Worm (Caenorhabditis elegans) whole organism, late embryonic: ENCODE data around the gene pak-1.

Source experiments
- K09A11.1 ChIP-seq: sonication (generic microtip); optimal IDR thresholded peaks from 2 replicates; lab custom pipeline; 2017; ENCODE audit warnings: antibody characterized with exemption, mild to moderate bottlenecking, missing genetic modification characterization, missing compliant biosample characterization; ENCODE audit not compliant: insufficient read depth
- ahr-1 ChIP-seq: sonication (generic microtip); optimal IDR thresholded peaks from 2 replicates; lab custom pipeline; 2016; ENCODE audit warnings: missing genetic modification characterization, missing compliant biosample characterization
- ama-1 ChIP-seq: fragments of 150-350 bp; optimal IDR thresholded peaks from 2 replicates; lab custom pipeline; 2014
- ceh-14 ChIP-seq: sonication (generic microtip); optimal IDR thresholded peaks from 2 replicates; lab custom pipeline; 2016; ENCODE audit warnings: missing genotype, missing genetic modification characterization, missing compliant biosample characterization
- ceh-18 ChIP-seq: sonication (generic microtip); optimal IDR thresholded peaks from 2 replicates; lab custom pipeline; 2016; ENCODE audit warnings: missing genetic modification characterization, missing compliant biosample characterization
- ceh-22 ChIP-seq: sonication (generic microtip); optimal IDR thresholded peaks from 2 replicates; lab custom pipeline; 2017; ENCODE audit warnings: missing biosample characterization, missing genetic modification characterization
- ceh-24 ChIP-seq: sonication (generic microtip); optimal IDR thresholded peaks from 2 replicates; lab custom pipeline; 2016; ENCODE audit warnings: mild to moderate bottlenecking, missing genetic modification characterization, missing compliant biosample characterization
- ceh-31 ChIP-seq: sonication (generic microtip); optimal IDR thresholded peaks from 2 replicates; lab custom pipeline; 2016; ENCODE audit warnings: missing genetic modification characterization, missing compliant biosample characterization
- ceh-34 ChIP-seq: sonication (generic microtip); optimal IDR thresholded peaks from 2 replicates; lab custom pipeline; 2016; ENCODE audit warnings: mild to moderate bottlenecking, missing genetic modification characterization, missing compliant biosample characterization
- ceh-45 ChIP-seq: fragments of 200-800 bp; sonication (Bioruptor generic); IDR thresholded peaks from 2 replicates; pipeline ENCODE4 v1.3.6; 2022; ENCODE audit warnings: missing genetic modification reagents, missing genetic modification characterization, missing compliant biosample characterization
- ceh-6 ChIP-seq: fragments of 200-800 bp; sonication (Bioruptor generic); optimal IDR thresholded peaks from 2 replicates; lab custom pipeline; 2018; ENCODE audit warnings: mild to moderate bottlenecking, missing genetic modification characterization, missing compliant biosample characterization
- che-1 ChIP-seq: sonication (generic microtip); optimal IDR thresholded peaks from 2 replicates; lab custom pipeline; 2016; ENCODE audit warnings: mild to moderate bottlenecking, missing genetic modification characterization, missing compliant biosample characterization
- dmd-4 ChIP-seq: sonication (generic microtip); optimal IDR thresholded peaks from 2 replicates; lab custom pipeline; 2016; ENCODE audit warnings: borderline replicate concordance, missing genetic modification characterization, missing compliant biosample characterization
- elt-2 ChIP-seq: sonication (generic microtip); optimal IDR thresholded peaks from 2 replicates; lab custom pipeline; 2016; ENCODE audit warnings: missing genetic modification reagents, missing genetic modification characterization, missing compliant biosample characterization
- elt-4 ChIP-seq: sonication (generic microtip); optimal IDR thresholded peaks from 2 replicates; lab custom pipeline; 2016; ENCODE audit warnings: missing genetic modification characterization, missing compliant biosample characterization
- eyg-1 ChIP-seq: sonication (generic microtip); optimal IDR thresholded peaks from 2 replicates; lab custom pipeline; 2016; ENCODE audit warnings: missing genotype, missing genetic modification characterization, missing compliant biosample characterization
- fkh-6 ChIP-seq: sonication (generic microtip); optimal IDR thresholded peaks from 2 replicates; lab custom pipeline; 2016; ENCODE audit warnings: missing genetic modification characterization, missing compliant biosample characterization
- gmeb-2 ChIP-seq: sonication (generic microtip); optimal IDR thresholded peaks from 2 replicates; lab custom pipeline; 2016; ENCODE audit warnings: missing genetic modification characterization, inconsistent platforms, missing compliant biosample characterization
- hlh-6 ChIP-seq: sonication (generic microtip); optimal IDR thresholded peaks from 2 replicates; lab custom pipeline; 2016; ENCODE audit warnings: missing genotype, missing genetic modification characterization, missing compliant biosample characterization
- lim-6 ChIP-seq: sonication (generic microtip); optimal IDR thresholded peaks from 2 replicates; lab custom pipeline; 2016; ENCODE audit warnings: missing genetic modification characterization, missing compliant biosample characterization
- nfya-1 ChIP-seq: sonication (generic microtip); optimal IDR thresholded peaks from 2 replicates; lab custom pipeline; 2017; ENCODE audit warnings: missing genetic modification characterization, mild to moderate bottlenecking, missing compliant biosample characterization, antibody characterized with exemption, moderate library complexity
- nhr-232 ChIP-seq: sonication (generic microtip); optimal IDR thresholded peaks from 2 replicates; lab custom pipeline; 2016; ENCODE audit warnings: missing genetic modification characterization, missing compliant biosample characterization
- odd-2 ChIP-seq: sonication (generic microtip); optimal IDR thresholded peaks from 2 replicates; lab custom pipeline; 2017; ENCODE audit warnings: antibody characterized with exemption, mild to moderate bottlenecking, missing genetic modification characterization, missing compliant biosample characterization
- pag-3 ChIP-seq: sonication (generic microtip); optimal IDR thresholded peaks from 2 replicates; lab custom pipeline; 2016; ENCODE audit warnings: missing compliant biosample characterization, missing genetic modification characterization, borderline replicate concordance
- pat-9 ChIP-seq: fragments of 200-800 bp; sonication (Bioruptor generic); optimal IDR thresholded peaks from 2 replicates; lab custom pipeline; 2018; ENCODE audit warnings: mild to moderate bottlenecking, missing genetic modification characterization, moderate library complexity, missing compliant biosample characterization
- pax-1 ChIP-seq: fragments of 150-350 bp; optimal IDR thresholded peaks from 2 replicates; lab custom pipeline; 2014; ENCODE audit warnings: missing biosample characterization, missing genetic modification characterization
- pqm-1 ChIP-seq: sonication (generic microtip); optimal IDR thresholded peaks from 2 replicates; lab custom pipeline; 2016; ENCODE audit warnings: missing genetic modification characterization, missing compliant biosample characterization
- ref-2 ChIP-seq: sonication (generic microtip); optimal IDR thresholded peaks from 2 replicates; lab custom pipeline; 2016; ENCODE audit warnings: missing genetic modification characterization, missing compliant biosample characterization
- rnt-1 ChIP-seq: sonication (generic microtip); optimal IDR thresholded peaks from 2 replicates; lab custom pipeline; 2016; ENCODE audit warnings: missing genetic modification characterization, missing compliant biosample characterization
- sox-2 ChIP-seq: fragments of 200-800 bp; sonication (Bioruptor generic); IDR thresholded peaks from 2 replicates; pipeline ENCODE4 v1.3.6; 2022; ENCODE audit warnings: missing genetic modification reagents, missing genetic modification characterization, missing compliant biosample characterization
- sox-4 ChIP-seq: sonication (generic microtip); optimal IDR thresholded peaks from 2 replicates; lab custom pipeline; 2017; ENCODE audit warnings: mild to moderate bottlenecking, missing genetic modification characterization, inconsistent platforms, missing compliant biosample characterization
- syd-9 ChIP-seq: sonication (generic microtip); optimal IDR thresholded peaks from 2 replicates; lab custom pipeline; 2016; ENCODE audit warnings: mild to moderate bottlenecking, missing genetic modification characterization, moderate library complexity, missing compliant biosample characterization
- tbx-2 ChIP-seq: sonication (generic microtip); optimal IDR thresholded peaks from 2 replicates; lab custom pipeline; 2016; ENCODE audit warnings: missing genetic modification characterization, missing compliant biosample characterization
- tbx-7 ChIP-seq: sonication (generic microtip); optimal IDR thresholded peaks from 2 replicates; lab custom pipeline; 2016; ENCODE audit warnings: missing genotype, missing genetic modification characterization, missing compliant biosample characterization
- ttx-3 ChIP-seq: sonication (generic microtip); optimal IDR thresholded peaks from 2 replicates; lab custom pipeline; 2016; ENCODE audit warnings: missing genetic modification reagents, missing genetic modification characterization, missing compliant biosample characterization
- unc-42 ChIP-seq: sonication (generic microtip); optimal IDR thresholded peaks from 2 replicates; lab custom pipeline; 2016; ENCODE audit warnings: missing genotype, missing genetic modification characterization, missing compliant biosample characterization
- unc-55 ChIP-seq: sonication (generic microtip); optimal IDR thresholded peaks from 2 replicates; lab custom pipeline; 2017; ENCODE audit warnings: missing biosample characterization, missing genetic modification reagents, missing genetic modification characterization
- unc-86 ChIP-seq: sonication (generic microtip); optimal IDR thresholded peaks from 2 replicates; lab custom pipeline; 2016; ENCODE audit warnings: missing genetic modification characterization, missing compliant biosample characterization
- zip-5 ChIP-seq: sonication (generic microtip); optimal IDR thresholded peaks from 2 replicates; lab custom pipeline; 2016; ENCODE audit warnings: missing genetic modification characterization, missing compliant biosample characterization
- ztf-16 ChIP-seq: sonication (generic microtip); optimal IDR thresholded peaks from 2 replicates; lab custom pipeline; 2017; ENCODE audit warnings: missing genetic modification characterization, missing compliant biosample characterization

The pak-1 gene

ce11 chrX:6050849-6051248 lies 2.4 kb upstream of the pak-1 start:
- TF ChIP-seq ztf-16 (tag; lab: Kevin White, UChicago), result no peak
- TF ChIP-seq gmeb-2, result no peak
- TF ChIP-seq ceh-22 (tag; lab: Kevin White, UChicago), result no peak
- TF ChIP-seq unc-86 (tag; lab: Kevin White, UChicago), result no peak
- no peak for TF ChIP-seq unc-55
- TF ChIP-seq elt-2 (tag; lab: Kevin White, UChicago), result no peak
- no peak for TF ChIP-seq lim-6 (tag; lab: Kevin White, UChicago)
- no peak for TF ChIP-seq pat-9 (tag; lab: Kevin White, UChicago)
- TF ChIP-seq tbx-7, result no peak
- TF ChIP-seq dmd-4, result no peak
- TF ChIP-seq ama-1 (lab: Kevin White, UChicago), result no peak
- TF ChIP-seq K09A11.1 (tag; lab: Kevin White, UChicago), result no peak
- no peak for TF ChIP-seq unc-42 (tag; lab: Kevin White, UChicago)
- TF ChIP-seq tbx-2 (tag; lab: Kevin White, UChicago), result no peak

ce11 chrX:6050078-6050477 lies 1.7 kb upstream of the pak-1 start:
- TF ChIP-seq ceh-34 (no peak), elt-2 (tag; lab: Kevin White, UChicago) (peak; percentile 76), ceh-31 (no peak), che-1 (tag; lab: Kevin White, UChicago) (no peak), ceh-18 (tag; lab: Kevin White, UChicago) (no peak), nhr-232 (no peak), elt-4 (tag; lab: Kevin White, UChicago) (no peak), syd-9 (tag; lab: Kevin White, UChicago) (no peak), ahr-1 (tag; lab: Kevin White, UChicago) (no peak), rnt-1 (tag; lab: Kevin White, UChicago) (peak; percentile 5)

- no peak for TF ChIP-seq zip-5 (tag; lab: Kevin White, UChicago)
- no peak for TF ChIP-seq ceh-6 (GFP tag; lab: Kevin White, UChicago)
- no peak for TF ChIP-seq hlh-6 (tag; lab: Kevin White, UChicago)
Observed at ce11 chrX:6043283-6043682, 5.1 kb downstream of the pak-1 start.

ce11 chrX:6041995-6042481 lies 6.4 kb downstream of the pak-1 start:
- TF ChIP-seq ref-2 (peak; percentile 42), ceh-45 (GFP tag; lab: Robert Waterston, UW) (no peak), dmd-4 (no peak), elt-2 (tag; lab: Kevin White, UChicago) (peak; percentile 31), tbx-2 (tag; lab: Kevin White, UChicago) (peak; percentile 3), pax-1 (tag; lab: Kevin White, UChicago) (no peak), ceh-18 (tag; lab: Kevin White, UChicago) (peak; percentile 80), ceh-34 (no peak), eyg-1 (no peak), sox-2 (GFP tag; lab: Robert Waterston, UW) (no peak), fkh-6 (tag; lab: Kevin White, UChicago) (no peak), nfya-1 (tag; lab: Kevin White, UChicago) (peak; percentile 76), unc-42 (tag; lab: Kevin White, UChicago) (no peak), ahr-1 (tag; lab: Kevin White, UChicago) (no peak)

ce11 chrX:6041094-6041441 lies 7.3 kb downstream of the pak-1 start:
- TF ChIP-seq pag-3 (tag; lab: Kevin White, UChicago) (no peak), pqm-1 (tag; lab: Kevin White, UChicago) (no peak), ztf-16 (tag; lab: Kevin White, UChicago) (no peak), ttx-3 (tag; lab: Kevin White, UChicago) (no peak), ahr-1 (tag; lab: Kevin White, UChicago) (no peak), tbx-2 (tag; lab: Kevin White, UChicago) (no peak), dmd-4 (no peak), ceh-14 (tag; lab: Kevin White, UChicago) (no peak), ceh-24 (tag; lab: Kevin White, UChicago) (no peak), sox-4 (no peak), unc-42 (tag; lab: Kevin White, UChicago) (no peak), ceh-18 (tag; lab: Kevin White, UChicago) (no peak), odd-2 (tag; lab: Kevin White, UChicago) (no peak), ceh-6 (GFP tag; lab: Kevin White, UChicago) (no peak)
